Fruit fly (Drosophila melanogaster) whole organism, embryonic: ENCODE results near the gene CG43251.

Source experiments
- Atf3 ChIP-seq: fragments of 200-800 bp; sonication (Bioruptor generic); optimal IDR thresholded peaks from 3 replicates; lab custom pipeline; 2016; ENCODE audit warnings: missing biosample characterization, missing genetic modification characterization
- CG1024 ChIP-seq: fragments of 200-800 bp; sonication (Bioruptor generic); IDR thresholded peaks from 2 replicates; pipeline ENCODE4 v1.3.6; 2022; ENCODE audit warnings: missing biosample characterization, missing genetic modification characterization
- CG12744 ChIP-seq: fragments of 200-800 bp; sonication (Bioruptor generic); optimal IDR thresholded peaks from 2 replicates; lab custom pipeline; 2016; ENCODE audit warnings: missing biosample characterization, missing genetic modification characterization
- CG15696 ChIP-seq: fragments of 200-800 bp; sonication (Bioruptor generic); optimal IDR thresholded peaks from 2 replicates; lab custom pipeline; 2019; ENCODE audit warnings: missing biosample characterization, mild to moderate bottlenecking, missing genetic modification characterization, moderate library complexity
- CG16815 ChIP-seq: fragments of 200-800 bp; sonication (Bioruptor generic); optimal IDR thresholded peaks from 3 replicates; lab custom pipeline; 2017; ENCODE audit warnings: missing biosample characterization, mild to moderate bottlenecking, missing genetic modification characterization
- CG17829 ChIP-seq: fragments of 200-800 bp; optimal IDR thresholded peaks from 2 replicates; lab custom pipeline; 2019; ENCODE audit warnings: missing biosample characterization, mild to moderate bottlenecking, missing genetic modification characterization, moderate library complexity
- CG2116 ChIP-seq: fragments of 200-800 bp; sonication (Bioruptor generic); optimal IDR thresholded peaks from 3 replicates; lab custom pipeline; 2018; ENCODE audit warnings: missing biosample characterization, mild to moderate bottlenecking, missing genetic modification characterization
- CG31365 ChIP-seq: fragments of 200-800 bp; sonication (Bioruptor generic); optimal IDR thresholded peaks from 2 replicates; lab custom pipeline; 2018; ENCODE audit warnings: missing biosample characterization, mild to moderate bottlenecking, missing genetic modification characterization
- CG32532 ChIP-seq: fragments of 200-800 bp; sonication (Bioruptor generic); IDR thresholded peaks from 2 replicates; pipeline ENCODE4 v1.3.6; 2022; ENCODE audit warnings: missing biosample characterization, missing genetic modification characterization
- CG32772 ChIP-seq: fragments of 200-800 bp; sonication (Bioruptor generic); IDR thresholded peaks from 2 replicates; pipeline ENCODE4 v1.3.6; 2022; ENCODE audit warnings: missing biosample characterization, missing genetic modification characterization
- CG33557 ChIP-seq: fragments of 200-800 bp; sonication (Bioruptor generic); optimal IDR thresholded peaks from 2 replicates; lab custom pipeline; 2019; ENCODE audit warnings: missing biosample characterization, mild to moderate bottlenecking, missing genetic modification characterization, moderate library complexity
- CG3726 ChIP-seq: fragments of 200-800 bp; sonication (Bioruptor generic); IDR thresholded peaks from 3 replicates; pipeline ENCODE4, ENCODE4 v1.3.6; 2022; ENCODE audit warnings: missing biosample characterization, missing genetic modification characterization
- CG4617 ChIP-seq: fragments of 200-800 bp; sonication (Bioruptor generic); optimal IDR thresholded peaks from 3 replicates; lab custom pipeline; 2016; ENCODE audit warnings: missing biosample characterization, missing genetic modification characterization, borderline replicate concordance
- D ChIP-seq, 2 experiments: fragments of 200-800 bp in 1 of 2; fragments of >200 bp in 1 of 2; sonication (Bioruptor generic) in 1 of 2; optimal IDR thresholded peaks; 2 replicates in 1 of 2; 3 replicates in 1 of 2; lab custom pipeline; 2017; ENCODE audit warnings: mild to moderate bottlenecking in 1 of 2, missing biosample characterization in 1 of 2, missing genetic modification characterization in 1 of 2, missing genetic modification reagents in 1 of 2
- Dek ChIP-seq: fragments of 200-800 bp; sonication (Bioruptor generic); optimal IDR thresholded peaks from 3 replicates; lab custom pipeline; 2019; ENCODE audit warnings: missing biosample characterization, mild to moderate bottlenecking, missing genetic modification characterization, moderate library complexity
- Dp ChIP-seq: fragments of 200-800 bp; sonication (Bioruptor generic); optimal IDR thresholded peaks from 2 replicates; lab custom pipeline; 2018; ENCODE audit warnings: missing biosample characterization, mild to moderate bottlenecking, missing genetic modification characterization, moderate library complexity
- HmgD ChIP-seq: fragments of 200-800 bp; sonication (Bioruptor generic); optimal IDR thresholded peaks from 3 replicates; lab custom pipeline; 2016; ENCODE audit warnings: missing biosample characterization, missing genetic modification characterization
- Hr78 ChIP-seq, 2 experiments: fragments of 200-800 bp in 1 of 2; fragments of >200 bp in 1 of 2; sonication (Bioruptor generic) in 1 of 2; optimal IDR thresholded peaks; 2 replicates each; lab custom pipeline; 2017 to 2019; ENCODE audit warnings: missing biosample characterization in 2 of 2, missing genetic modification characterization in 2 of 2, mild to moderate bottlenecking in 1 of 2, moderate library complexity in 1 of 2
- Mes4 ChIP-seq: fragments of 200-800 bp; sonication (Bioruptor generic); optimal IDR thresholded peaks from 2 replicates; lab custom pipeline; 2016; ENCODE audit warnings: missing biosample characterization, missing genetic modification characterization
- Ravus ChIP-seq: fragments of 200-800 bp; sonication (Bioruptor generic); IDR thresholded peaks from 2 replicates; pipeline ENCODE4 v1.3.6; 2022; ENCODE audit warnings: missing biosample characterization, missing genetic modification characterization
- Rfx ChIP-seq: fragments of 200-800 bp; sonication (Bioruptor generic); IDR thresholded peaks from 2 replicates; pipeline ENCODE4 v1.3.6; 2022; ENCODE audit warnings: missing biosample characterization, missing genetic modification characterization
- Sin3A ChIP-seq: fragments of >200 bp; optimal IDR thresholded peaks from 2 replicates; lab custom pipeline; 2018
- Sry-β ChIP-seq: fragments of 200-800 bp; sonication (Bioruptor generic); optimal IDR thresholded peaks from 2 replicates; lab custom pipeline; 2018; ENCODE audit warnings: missing biosample characterization, mild to moderate bottlenecking, missing genetic modification characterization, moderate library complexity
- TFAM ChIP-seq: fragments of 200-800 bp; sonication (Bioruptor generic); optimal IDR thresholded peaks from 2 replicates; lab custom pipeline; 2017; ENCODE audit warnings: missing biosample characterization, missing genetic modification characterization, inconsistent platforms
- YL-1 ChIP-seq: fragments of 200-800 bp; sonication (Bioruptor generic); optimal IDR thresholded peaks from 3 replicates; lab custom pipeline; 2017; ENCODE audit warnings: missing biosample characterization, mild to moderate bottlenecking, missing genetic modification characterization
- amos ChIP-seq: fragments of 200-800 bp; sonication (Bioruptor generic); IDR thresholded peaks from 2 replicates; pipeline ENCODE4 v1.3.6; 2022; ENCODE audit warnings: missing biosample characterization, missing genetic modification characterization; ENCODE audit not compliant: partially characterized antibody
- ato ChIP-seq: fragments of 200-800 bp; sonication (Bioruptor generic); IDR thresholded peaks from 2 replicates; pipeline ENCODE4 v1.3.6; 2022; ENCODE audit warnings: missing biosample characterization, missing genetic modification characterization; ENCODE audit not compliant: partially characterized antibody
- bbx ChIP-seq: fragments of 200-800 bp; sonication (Bioruptor generic); IDR thresholded peaks from 2 replicates; pipeline ENCODE4 v1.3.6; 2022; ENCODE audit warnings: missing biosample characterization, missing genetic modification characterization; ENCODE audit not compliant: partially characterized antibody
- crc ChIP-seq: fragments of 200-800 bp; sonication (Bioruptor generic); optimal IDR thresholded peaks from 2 replicates; lab custom pipeline; 2016; ENCODE audit warnings: missing biosample characterization, missing genetic modification characterization
- croc ChIP-seq: fragments of 200-800 bp; sonication (Bioruptor generic); conservative IDR thresholded peaks from 3 replicates; pipeline ENCODE4 v1.3.6; 2022; ENCODE audit warnings: missing biosample characterization, missing genetic modification characterization
- da ChIP-seq: fragments of 200-800 bp; sonication (Bioruptor generic); optimal IDR thresholded peaks from 2 replicates; lab custom pipeline; 2016; ENCODE audit warnings: missing biosample characterization, missing genetic modification characterization
- dimm ChIP-seq: fragments of 200-800 bp; sonication (Bioruptor generic); IDR thresholded peaks from 2 replicates; pipeline ENCODE4 v1.3.6; 2022; ENCODE audit warnings: missing biosample characterization, missing genetic modification characterization
- dmrt99B ChIP-seq: fragments of 200-800 bp; sonication (Bioruptor generic); optimal IDR thresholded peaks from 2 replicates; lab custom pipeline; 2018; ENCODE audit warnings: missing biosample characterization, mild to moderate bottlenecking, missing genetic modification characterization, moderate library complexity
- eyg ChIP-seq: fragments of 200-800 bp; sonication (Bioruptor generic); optimal IDR thresholded peaks from 3 replicates; lab custom pipeline; 2016; ENCODE audit warnings: missing biosample characterization, missing genetic modification characterization
- hb ChIP-seq: fragments of 200-800 bp; sonication (Bioruptor generic); IDR thresholded peaks from 3 replicates; pipeline ENCODE4 v1.3.6; 2022; ENCODE audit warnings: missing biosample characterization, missing genetic modification characterization; ENCODE audit not compliant: partially characterized antibody
- knrl ChIP-seq: fragments of 200-800 bp; sonication (Bioruptor generic); IDR thresholded peaks from 3 replicates; pipeline ENCODE4 v1.3.6; 2022; ENCODE audit warnings: missing biosample characterization, missing genetic modification characterization; ENCODE audit not compliant: partially characterized antibody
- lmd ChIP-seq: fragments of 200-800 bp; sonication (Bioruptor generic); IDR thresholded peaks from 2 replicates; pipeline ENCODE4 v1.3.6; 2022; ENCODE audit warnings: missing biosample characterization, missing genetic modification characterization
- mam ChIP-seq: fragments of 200-800 bp; sonication (Bioruptor generic); optimal IDR thresholded peaks from 3 replicates; lab custom pipeline; 2016; ENCODE audit warnings: missing biosample characterization, missing genetic modification characterization
- p53 ChIP-seq: fragments of 200-800 bp; sonication (Bioruptor generic); optimal IDR thresholded peaks from 2 replicates; lab custom pipeline; 2016; ENCODE audit warnings: missing biosample characterization, missing genetic modification characterization
- pb ChIP-seq: fragments of 200-800 bp; sonication (Bioruptor generic); optimal IDR thresholded peaks from 3 replicates; lab custom pipeline; 2016; ENCODE audit warnings: missing biosample characterization, missing genetic modification characterization
- pnt ChIP-seq: fragments of 200-800 bp; sonication (Bioruptor generic); optimal IDR thresholded peaks from 3 replicates; lab custom pipeline; 2016; ENCODE audit warnings: missing biosample characterization, missing genetic modification characterization
- pzg ChIP-seq: fragments of 200-800 bp; sonication (Bioruptor generic); optimal IDR thresholded peaks from 3 replicates; lab custom pipeline; 2018; ENCODE audit warnings: missing biosample characterization, mild to moderate bottlenecking, missing genetic modification characterization, moderate library complexity
- schlank ChIP-seq: fragments of 200-800 bp; sonication (Bioruptor generic); optimal IDR thresholded peaks from 2 replicates; lab custom pipeline; 2018; ENCODE audit warnings: missing biosample characterization, mild to moderate bottlenecking, missing genetic modification characterization
- sens-2 ChIP-seq: fragments of 200-800 bp; sonication (Bioruptor generic); IDR thresholded peaks from 2 replicates; pipeline ENCODE4 v1.3.6; 2022; ENCODE audit warnings: missing biosample characterization, missing genetic modification characterization
- sima ChIP-seq: fragments of 200-800 bp; sonication (Bioruptor generic); optimal IDR thresholded peaks from 2 replicates; lab custom pipeline; 2016; ENCODE audit warnings: missing biosample characterization, missing genetic modification characterization
- sna ChIP-seq: fragments of 200-800 bp; sonication (Bioruptor generic); IDR thresholded peaks from 2 replicates; pipeline ENCODE4 v1.3.6; 2022; ENCODE audit warnings: missing biosample characterization, missing genetic modification characterization; ENCODE audit not compliant: partially characterized antibody
- tio ChIP-seq: fragments of 200-800 bp; sonication (Bioruptor generic); optimal IDR thresholded peaks from 2 replicates; lab custom pipeline; 2017; ENCODE audit warnings: missing biosample characterization, missing genetic modification characterization, inconsistent platforms
- tna ChIP-seq: fragments of 200-800 bp; sonication (Bioruptor generic); IDR thresholded peaks from 2 replicates; pipeline ENCODE4 v1.3.6; 2022; ENCODE audit warnings: missing biosample characterization, missing genetic modification characterization; ENCODE audit not compliant: partially characterized antibody
- vnd ChIP-seq: fragments of 200-800 bp; sonication (Bioruptor generic); IDR thresholded peaks from 3 replicates; pipeline ENCODE4 v1.3.6; 2022; ENCODE audit warnings: missing biosample characterization, missing genetic modification characterization; ENCODE audit not compliant: partially characterized antibody
- zen2 ChIP-seq: fragments of 200-800 bp; sonication (Bioruptor generic); IDR thresholded peaks from 3 replicates; pipeline ENCODE4 v1.3.6; 2022; ENCODE audit warnings: missing biosample characterization, missing genetic modification characterization; ENCODE audit not compliant: partially characterized antibody

The CG43251 gene

DNA sequence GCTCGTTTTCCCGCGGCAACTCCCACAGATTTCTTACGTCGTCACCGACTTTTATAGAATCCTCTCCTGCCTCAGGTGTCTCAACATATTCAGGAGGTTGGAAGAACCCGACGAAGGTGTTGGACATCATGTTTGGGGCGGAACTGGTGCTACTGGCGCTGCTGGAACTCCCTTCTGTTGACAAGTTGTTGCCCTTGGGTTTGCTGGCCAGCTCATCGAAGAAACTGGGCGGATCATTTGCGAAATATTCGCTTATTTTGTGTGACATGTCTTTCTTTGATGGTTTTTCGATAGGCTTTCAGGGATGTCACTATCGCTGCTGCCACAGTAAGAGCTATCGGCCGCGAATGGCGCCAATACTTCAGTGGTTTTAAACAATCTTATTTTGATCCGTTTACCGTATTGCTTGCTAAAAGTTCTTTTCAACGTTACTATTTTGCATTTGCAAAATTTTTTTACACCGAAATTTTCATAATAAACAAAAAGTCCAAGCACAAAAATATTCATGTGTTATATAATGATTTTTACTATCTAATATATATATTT lies 29.2 kb downstream of the CG43251 start, which contains the start of gene CG11396:
Gene CG11396, minus strand, starts transcription at position 303 of the 546 bp plus-strand sequence.
- TF ChIP-seq p53 (GFP tag; lab: Kevin White, UChicago) = no peak
- TF ChIP-seq tio = no peak
- TF ChIP-seq tna = peak; percentile 92
- TF ChIP-seq da (GFP tag; lab: Kevin White, UChicago) = no peak
- TF ChIP-seq lmd (GFP tag; lab: Robert Waterston, UW) = no peak
- TF ChIP-seq CG4617 (GFP tag; lab: Kevin White, UChicago) = peak; percentile 33
- no peak for TF ChIP-seq crc (GFP tag; lab: Kevin White, UChicago)
- TF ChIP-seq Dek (tag; lab: Kevin White, UChicago) = no peak
- TF ChIP-seq zen2 (GFP tag; lab: Robert Waterston, UW) = peak; percentile 94
- no peak for TF ChIP-seq schlank
- TF ChIP-seq CG17829 (tag; lab: Kevin White, UChicago) = peak; percentile 0
- peak; percentile 97 for TF ChIP-seq amos (GFP tag; lab: Robert Waterston, UW)
- TF ChIP-seq Sin3A (lab: Kevin White, UChicago) = peak; percentile 43
- peak; percentile 58 for TF ChIP-seq Rfx (GFP tag; lab: Robert Waterston, UW)
- no peak for TF ChIP-seq mam (GFP tag; lab: Kevin White, UChicago)
- TF ChIP-seq Hr78 (GFP tag; optimal IDR thresholded peaks at IDR 0.05; lab: Kevin White, UChicago) = no peak
- TF ChIP-seq CG33557 (GFP tag; lab: Kevin White, UChicago) = no peak
- no peak for TF ChIP-seq eyg
- TF ChIP-seq sna = peak; percentile 88
- TF ChIP-seq dmrt99B (tag; lab: Kevin White, UChicago) = no peak
- TF ChIP-seq ato (GFP tag; lab: Robert Waterston, UW) = peak; percentile 95
- TF ChIP-seq dimm (GFP tag; lab: Robert Waterston, UW) = no peak
- TF ChIP-seq YL-1 = peak; percentile 10
- no peak for TF ChIP-seq Ravus (GFP tag; lab: Robert Waterston, UW)
- no peak for TF ChIP-seq CG31365 (tag; lab: Kevin White, UChicago)
- TF ChIP-seq pnt (GFP tag; lab: Kevin White, UChicago) = no peak
- no peak for TF ChIP-seq CG32532 (GFP tag; lab: Robert Waterston, UW)
- no peak for TF ChIP-seq CG3726 (GFP tag; lab: Robert Waterston, UW)
- no peak for TF ChIP-seq croc (GFP tag; lab: Robert Waterston, UW)
- no peak for TF ChIP-seq pb (GFP tag; lab: Kevin White, UChicago)
- TF ChIP-seq vnd (GFP tag; lab: Robert Waterston, UW) = peak; percentile 90
- peak; percentile 59 for TF ChIP-seq CG2116 (GFP tag; lab: Kevin White, UChicago)
- TF ChIP-seq CG1024 (GFP tag; lab: Robert Waterston, UW) = no peak
- TF ChIP-seq Sry-β (GFP tag; lab: Kevin White, UChicago) = no peak
- TF ChIP-seq Atf3 (GFP tag; lab: Kevin White, UChicago) = no peak
- no peak for TF ChIP-seq Mes4 (GFP tag; lab: Kevin White, UChicago)
- TF ChIP-seq pzg (GFP tag; lab: Kevin White, UChicago) = peak; percentile 75
- no peak for TF ChIP-seq D (optimal IDR thresholded peaks at IDR 0.05; lab: Kevin White, UChicago)
- no peak for TF ChIP-seq D (GFP tag; optimal IDR thresholded peaks at IDR 0.05; lab: Kevin White, UChicago)
- TF ChIP-seq knrl (GFP tag; lab: Robert Waterston, UW) = peak; percentile 93
- peak; percentile 95 for TF ChIP-seq Dp
- TF ChIP-seq sens-2 (GFP tag; lab: Robert Waterston, UW) = no peak
- TF ChIP-seq CG12744 (GFP tag; lab: Kevin White, UChicago) = no peak
- TF ChIP-seq CG32772 = no peak
- TF ChIP-seq hb (GFP tag; lab: Robert Waterston, UW) = peak; percentile 86
- TF ChIP-seq bbx (GFP tag; lab: Robert Waterston, UW) = peak; percentile 97
- no peak for TF ChIP-seq CG15696 (tag; lab: Kevin White, UChicago)
- TF ChIP-seq CG16815 (GFP tag; lab: Kevin White, UChicago) = no peak
- no peak for TF ChIP-seq HmgD (GFP tag; lab: Kevin White, UChicago)
- TF ChIP-seq TFAM (GFP tag; lab: Kevin White, UChicago) = no peak
- no peak for TF ChIP-seq sima (GFP tag; lab: Kevin White, UChicago)
